Fruit fly (Drosophila melanogaster): ENCODE results near the gene Had1.

Had1 gene

dm6 chrX:16332615-16333288 lies 24.3 kb upstream of the Had1 start (continued):
- TF ChIP-seq CG14050 (GFP tag; IDR thresholded peaks at IDR 0.05) (peak; percentile 89), btn (GFP tag; optimal IDR thresholded peaks at IDR 0.05) (peak; percentile 92), CG13287 (GFP tag; IDR thresholded peaks at IDR 0.05; ENCODE audit: partially characterized antibody) (no peak; the same call in 1 of the 2 replicates), CG6175 (GFP tag; IDR thresholded peaks at IDR 0.05) (peak; percentile 78; the same call in 2 of the 3 replicates), CHES-1-like (GFP tag; optimal IDR thresholded peaks at IDR 0.05) (peak; percentile 95), CG8944 (GFP tag; optimal IDR thresholded peaks at IDR 0.05) (peak; percentile 91), pzg (GFP tag; optimal IDR thresholded peaks at IDR 0.05) (peak; percentile 19), CG10147 (GFP tag; optimal IDR thresholded peaks at IDR 0.05) (peak; percentile 98), CG3847 (GFP tag; IDR thresholded peaks at IDR 0.05) (peak; percentile 93), ttk (GFP tag; IDR thresholded peaks at IDR 0.05) (peak; percentile 90), insv (GFP tag; optimal IDR thresholded peaks at IDR 0.05) (peak; percentile 18 to 77), lab (GFP tag; optimal IDR thresholded peaks at IDR 0.05) (peak; percentile 97), CG10431 (GFP tag; optimal IDR thresholded peaks at IDR 0.05) (peak; percentile 94), gt (GFP tag; IDR thresholded peaks at IDR 0.05) (peak; percentile 84), Oaz (GFP tag; IDR thresholded peaks at IDR 0.05) (peak; percentile 83), dmrt11E (tag; optimal IDR thresholded peaks at IDR 0.05) (peak; percentile 96), CG5953 (GFP tag; IDR thresholded peaks at IDR 0.05) (peak; percentile 63; the same call in 1 of the 2 replicates), Dip3 (GFP tag; optimal IDR thresholded peaks at IDR 0.05) (peak; percentile 96), her (GFP tag; optimal IDR thresholded peaks at IDR 0.05) (peak; percentile 91), CG13296 (GFP tag; optimal IDR thresholded peaks at IDR 0.05) (peak; percentile 98), CG12744 (GFP tag; optimal IDR thresholded peaks at IDR 0.05) (peak; percentile 91), CG12391 (tag; optimal IDR thresholded peaks at IDR 0.05) (peak; percentile 97), z (GFP tag; IDR thresholded peaks at IDR 0.05) (no peak), toy (GFP tag; IDR thresholded peaks at IDR 0.05) (peak; percentile 80), luna (GFP tag; optimal IDR thresholded peaks at IDR 0.05) (peak; percentile 87), ewg (GFP tag; optimal IDR thresholded peaks at IDR 0.05) (peak; percentile 91), Trl (optimal IDR thresholded peaks at IDR 0.05) (peak; percentile 71 to 84), Trl (GFP tag; optimal IDR thresholded peaks at IDR 0.05) (peak; percentile 95), sd (tag; optimal IDR thresholded peaks at IDR 0.05) (peak; percentile 90), CG9609 (GFP tag; optimal IDR thresholded peaks at IDR 0.05) (peak; percentile 93), Myb (GFP tag; optimal IDR thresholded peaks at IDR 0.05) (peak; percentile 85), Poxn (GFP tag; IDR thresholded peaks at IDR 0.05) (no peak; the same call in none of the 2 replicates), mld (GFP tag; IDR thresholded peaks at IDR 0.05; ENCODE audit: partially characterized antibody) (no peak), Fer1 (GFP tag; optimal IDR thresholded peaks at IDR 0.05) (peak; percentile 97), otp (GFP tag; IDR thresholded peaks at IDR 0.05) (peak; percentile 89; the same call in 2 of the 3 replicates), grau (tag; optimal IDR thresholded peaks at IDR 0.05) (peak; percentile 96), tup (GFP tag; optimal IDR thresholded peaks at IDR 0.05) (peak; percentile 84), Kr (GFP tag; optimal IDR thresholded peaks at IDR 0.05) (peak; percentile 62), CG1603 (tag; optimal IDR thresholded peaks at IDR 0.05) (peak; percentile 89), Jarid2 (GFP tag; optimal IDR thresholded peaks at IDR 0.05) (peak; percentile 83), bab2 (GFP tag; optimal IDR thresholded peaks at IDR 0.05) (peak; percentile 95), CG4424 (GFP tag; optimal IDR thresholded peaks at IDR 0.05) (peak; percentile 93), CG32772 (GFP tag; IDR thresholded peaks at IDR 0.05) (peak; percentile 91), Lhr (GFP tag; optimal IDR thresholded peaks at IDR 0.05) (peak; percentile 86), Scr (GFP tag; IDR thresholded peaks at IDR 0.05; ENCODE audit: partially characterized antibody) (no peak), CG30020 (tag; optimal IDR thresholded peaks at IDR 0.05) (peak; percentile 90), CG10274 (GFP tag; optimal IDR thresholded peaks at IDR 0.05) (peak; percentile 89), CG3995 (GFP tag; optimal IDR thresholded peaks at IDR 0.05) (peak; percentile 69), CG14441 (GFP tag; IDR thresholded peaks at IDR 0.05) (peak; percentile 92), CG10366 (GFP tag; IDR thresholded peaks at IDR 0.05) (peak; percentile 85)

Data from whole organism, embryonic.